Fruit fly (Drosophila melanogaster): ENCODE data around the gene Cdk12.

The Cdk12 gene

dm6 chr3L:21515823-21516715, at the start of gene Cdk12, which contains the start of gene SAK:
Gene Cdk12, plus strand, starts transcription at chr3L:21516306.
Gene SAK, minus strand, starts transcription at chr3L:21515887.
- TF ChIP-seq Sin3A (optimal IDR thresholded peaks at IDR 0.05) (no peak), ttk (optimal IDR thresholded peaks at IDR 0.05) (no peak), h (optimal IDR thresholded peaks at IDR 0.05) (no peak), psq (optimal IDR thresholded peaks at IDR 0.05) (no peak), insv (optimal IDR thresholded peaks at IDR 0.05) (no peak), Myc (optimal IDR thresholded peaks at IDR 0.05) (no peak)

- TF ChIP-seq ttk (optimal IDR thresholded peaks at IDR 0.05), result no peak
- TF ChIP-seq h (optimal IDR thresholded peaks at IDR 0.05), result no peak
- no peak for TF ChIP-seq psq (optimal IDR thresholded peaks at IDR 0.05)
- TF ChIP-seq insv (optimal IDR thresholded peaks at IDR 0.05), result no peak
- no peak for TF ChIP-seq Sin3A (optimal IDR thresholded peaks at IDR 0.05)
- TF ChIP-seq Myc (optimal IDR thresholded peaks at IDR 0.05), result no peak
Observed at dm6 chr3L:21471895-21472294, 44.2 kb upstream of the Cdk12 start.

- TF ChIP-seq psq (optimal IDR thresholded peaks at IDR 0.05) (no peak), Myc (optimal IDR thresholded peaks at IDR 0.05) (no peak), h (optimal IDR thresholded peaks at IDR 0.05) (no peak), insv (optimal IDR thresholded peaks at IDR 0.05) (no peak), Sin3A (optimal IDR thresholded peaks at IDR 0.05) (no peak), ttk (optimal IDR thresholded peaks at IDR 0.05) (no peak)
Observed at dm6 chr3L:21476429-21477006, 39.6 kb upstream of the Cdk12 start, which contains the start of gene croc. Gene croc, minus strand, starts transcription at chr3L:21476479.

dm6 chr3L:21477866-21478265, 38.2 kb upstream of the Cdk12 start:
- TF ChIP-seq Sin3A (optimal IDR thresholded peaks at IDR 0.05), result no peak
- no peak for TF ChIP-seq insv (optimal IDR thresholded peaks at IDR 0.05)
- TF ChIP-seq h (optimal IDR thresholded peaks at IDR 0.05), result no peak
- TF ChIP-seq Myc (optimal IDR thresholded peaks at IDR 0.05), result no peak
- TF ChIP-seq psq (optimal IDR thresholded peaks at IDR 0.05), result no peak
- no peak for TF ChIP-seq ttk (optimal IDR thresholded peaks at IDR 0.05)

- no peak for TF ChIP-seq h (optimal IDR thresholded peaks at IDR 0.05)
- no peak for TF ChIP-seq Sin3A (optimal IDR thresholded peaks at IDR 0.05)
- TF ChIP-seq insv (optimal IDR thresholded peaks at IDR 0.05), result no peak
- TF ChIP-seq psq (optimal IDR thresholded peaks at IDR 0.05), result no peak
- TF ChIP-seq ttk (optimal IDR thresholded peaks at IDR 0.05), result no peak
- no peak for TF ChIP-seq Myc (optimal IDR thresholded peaks at IDR 0.05)
Observed at dm6 chr3L:21479636-21480035, 36.5 kb upstream of the Cdk12 start.

- TF ChIP-seq ttk (optimal IDR thresholded peaks at IDR 0.05) (no peak), Myc (optimal IDR thresholded peaks at IDR 0.05) (no peak), insv (optimal IDR thresholded peaks at IDR 0.05) (no peak)
Observed at dm6 chr3L:21482100-21482499, 34.0 kb upstream of the Cdk12 start.

- TF ChIP-seq Sin3A (optimal IDR thresholded peaks at IDR 0.05), result no peak
- no peak for TF ChIP-seq psq (optimal IDR thresholded peaks at IDR 0.05)
- no peak for TF ChIP-seq insv (optimal IDR thresholded peaks at IDR 0.05)
- TF ChIP-seq ttk (optimal IDR thresholded peaks at IDR 0.05), result no peak
- no peak for TF ChIP-seq Myc (optimal IDR thresholded peaks at IDR 0.05)
- TF ChIP-seq h (optimal IDR thresholded peaks at IDR 0.05), result no peak
Observed at dm6 chr3L:21483837-21484236, 32.3 kb upstream of the Cdk12 start.

- TF ChIP-seq ttk (optimal IDR thresholded peaks at IDR 0.05), result no peak
- TF ChIP-seq insv (optimal IDR thresholded peaks at IDR 0.05), result no peak
- no peak for TF ChIP-seq h (optimal IDR thresholded peaks at IDR 0.05)
- no peak for TF ChIP-seq Myc (optimal IDR thresholded peaks at IDR 0.05)
Observed at dm6 chr3L:21490486-21490885, 25.6 kb upstream of the Cdk12 start, which contains the start of gene Neu2. Gene Neu2, minus strand, starts transcription at chr3L:21490586.

- TF ChIP-seq Sin3A (optimal IDR thresholded peaks at IDR 0.05) (no peak), Myc (optimal IDR thresholded peaks at IDR 0.05) (no peak), h (optimal IDR thresholded peaks at IDR 0.05) (no peak), insv (optimal IDR thresholded peaks at IDR 0.05) (no peak), ttk (optimal IDR thresholded peaks at IDR 0.05) (no peak), psq (optimal IDR thresholded peaks at IDR 0.05) (no peak)
Observed at dm6 chr3L:21492723-21493316, 23.3 kb upstream of the Cdk12 start, which contains the start of the genes CG7202 and CG7519. Gene CG7202, minus strand, starts transcription at chr3L:21492773. Gene CG7519, plus strand, starts transcription at chr3L:21493083.

- no peak for TF ChIP-seq h (optimal IDR thresholded peaks at IDR 0.05)
- TF ChIP-seq Sin3A (optimal IDR thresholded peaks at IDR 0.05), result no peak
- TF ChIP-seq ttk (optimal IDR thresholded peaks at IDR 0.05), result no peak
- TF ChIP-seq psq (optimal IDR thresholded peaks at IDR 0.05), result no peak
- no peak for TF ChIP-seq Myc (optimal IDR thresholded peaks at IDR 0.05)
- TF ChIP-seq insv (optimal IDR thresholded peaks at IDR 0.05), result no peak
Observed at dm6 chr3L:21496502-21496864, 19.6 kb upstream of the Cdk12 start.

- TF ChIP-seq Sin3A (optimal IDR thresholded peaks at IDR 0.05) (no peak), psq (optimal IDR thresholded peaks at IDR 0.05) (no peak), insv (optimal IDR thresholded peaks at IDR 0.05) (no peak), h (optimal IDR thresholded peaks at IDR 0.05) (no peak), ttk (optimal IDR thresholded peaks at IDR 0.05) (no peak), Myc (optimal IDR thresholded peaks at IDR 0.05) (no peak)
Observed at dm6 chr3L:21496865-21497634, 19.1 kb upstream of the Cdk12 start, which contains the start of gene Hr78. Gene Hr78, minus strand, starts transcription at chr3L:21497494.
